Fruit fly (Drosophila melanogaster) whole organism: ENCODE results near the gene noi.
A peak's percentile ranks its signal among the peaks of the same experiment; 100 is the strongest.

Source experiments
- CG8478 ChIP-seq: fragments of >200 bp; optimal IDR thresholded peaks from 2 replicates; lab custom pipeline; 2018; ENCODE audit warnings: inconsistent platforms
- Dll ChIP-seq: fragments of >200 bp; optimal IDR thresholded peaks from 2 replicates; lab custom pipeline; 2017
- EcR ChIP-seq, 2 experiments: fragments of >200 bp; optimal IDR thresholded peaks; 2 replicates each; lab custom pipeline; 2017; ENCODE audit warnings: missing biosample characterization in 2 of 2, missing genetic modification characterization in 2 of 2, missing genetic modification reagents in 2 of 2
- pan ChIP-seq: fragments of >200 bp; optimal IDR thresholded peaks from 2 replicates; lab custom pipeline; 2017
- psq ChIP-seq: fragments of >200 bp; optimal IDR thresholded peaks from 2 replicates; lab custom pipeline; 2017
- usp ChIP-seq: fragments of >200 bp; optimal IDR thresholded peaks from 2 replicates; lab custom pipeline; 2017; ENCODE audit warnings: missing biosample characterization, missing genetic modification characterization, mixed read lengths

Gene noi

DNA sequence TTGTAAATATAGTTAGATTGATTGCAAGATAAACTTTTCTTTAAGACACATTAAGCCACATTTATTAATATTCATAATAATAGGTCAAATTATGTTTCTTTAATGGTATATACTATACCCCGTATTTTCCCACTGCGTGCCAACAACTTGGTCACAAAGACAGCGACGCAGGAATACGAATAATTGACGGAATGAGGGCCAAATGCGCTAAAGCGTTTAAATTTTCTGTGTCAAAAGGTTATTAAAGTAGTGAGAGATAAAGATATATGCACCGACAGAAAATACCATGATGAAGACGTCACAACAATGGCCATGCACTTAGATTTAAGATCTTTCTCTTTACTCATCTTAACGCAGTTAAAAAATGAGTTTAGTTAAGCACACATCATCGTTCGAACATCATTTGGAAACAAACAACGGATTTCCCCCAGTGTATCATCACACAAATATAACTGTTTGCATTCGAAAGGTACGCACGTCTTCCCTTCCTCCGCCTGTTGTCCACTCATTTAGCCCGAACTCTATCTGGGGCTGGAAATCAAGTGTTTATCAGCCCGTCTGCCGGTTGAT is 29.2 kb upstream of the noi start:
- TF ChIP-seq psq (lab: Kevin White, UChicago) (no peak), Dll (lab: Kevin White, UChicago) (no peak), usp (GFP tag; lab: Kevin White, UChicago) (no peak), CG8478 (lab: Kevin White, UChicago) (no peak), pan (lab: Kevin White, UChicago) (no peak), EcR (GFP tag; optimal IDR thresholded peaks at IDR 0.05; lab: Kevin White, UChicago) (no peak)

DNA sequence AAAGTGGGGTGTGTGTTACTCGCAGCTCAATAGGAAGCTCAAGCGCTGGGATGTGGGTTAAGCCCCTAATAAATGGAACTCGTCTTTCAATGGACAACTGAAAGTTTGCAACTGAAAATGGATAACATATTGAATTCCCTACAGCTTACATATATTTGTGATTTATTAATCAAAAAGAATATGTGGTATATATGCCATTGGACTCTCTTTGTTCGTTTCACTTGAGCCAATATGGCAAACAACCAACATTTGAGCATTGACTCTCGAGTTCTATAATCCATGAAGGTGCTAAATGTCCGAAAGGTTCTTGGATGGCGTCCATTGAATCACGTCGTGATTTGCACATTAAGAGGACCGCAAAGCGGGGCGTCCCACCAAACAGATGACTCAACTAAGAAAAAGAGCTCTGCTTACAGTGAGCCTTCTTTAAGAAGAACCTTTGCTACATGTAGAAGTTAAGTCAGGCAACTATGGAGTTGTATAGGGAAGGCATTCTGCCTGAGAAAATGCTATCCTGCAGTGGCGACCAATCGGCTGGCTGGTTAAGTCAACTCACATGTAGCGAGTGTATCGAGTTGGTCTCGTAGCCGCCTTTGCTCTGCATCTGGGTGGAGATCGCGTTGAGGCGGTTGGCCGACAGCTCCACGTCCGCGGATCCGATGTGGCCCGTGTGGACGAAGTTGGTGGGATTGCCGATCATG is 26.8 kb upstream of the noi start:
- TF ChIP-seq psq (lab: Kevin White, UChicago): no peak
- TF ChIP-seq EcR (GFP tag; optimal IDR thresholded peaks at IDR 0.05; lab: Kevin White, UChicago): no peak
- TF ChIP-seq CG8478 (lab: Kevin White, UChicago): no peak
- TF ChIP-seq usp (GFP tag; lab: Kevin White, UChicago): no peak

DNA sequence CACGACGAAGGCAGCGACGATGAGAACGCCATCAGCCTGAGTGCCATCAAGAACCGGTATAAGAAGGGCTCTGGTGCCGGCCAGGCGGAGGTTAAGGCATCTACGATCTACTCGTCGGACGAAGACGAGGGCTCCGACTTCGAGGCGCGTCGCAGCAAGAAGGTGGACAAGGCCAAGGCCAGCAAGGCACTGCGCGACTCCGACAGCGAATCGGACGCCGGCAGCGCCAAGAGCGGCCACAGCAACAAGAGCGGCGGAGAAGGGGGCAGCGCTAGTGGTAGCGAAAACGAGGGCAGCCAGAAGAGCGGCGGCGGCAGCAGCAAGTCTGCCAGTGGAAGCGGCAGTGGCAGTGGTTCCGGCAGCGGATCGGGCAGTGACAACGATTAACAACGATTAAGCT is 24.2 kb upstream of the noi start:
- no peak for TF ChIP-seq usp (GFP tag; lab: Kevin White, UChicago)
- TF ChIP-seq Dll (lab: Kevin White, UChicago): no peak
- no peak for TF ChIP-seq CG8478 (lab: Kevin White, UChicago)
- no peak for TF ChIP-seq EcR (GFP tag; optimal IDR thresholded peaks at IDR 0.05; lab: Kevin White, UChicago)
- TF ChIP-seq pan (lab: Kevin White, UChicago): no peak
- TF ChIP-seq psq (lab: Kevin White, UChicago): no peak

DNA sequence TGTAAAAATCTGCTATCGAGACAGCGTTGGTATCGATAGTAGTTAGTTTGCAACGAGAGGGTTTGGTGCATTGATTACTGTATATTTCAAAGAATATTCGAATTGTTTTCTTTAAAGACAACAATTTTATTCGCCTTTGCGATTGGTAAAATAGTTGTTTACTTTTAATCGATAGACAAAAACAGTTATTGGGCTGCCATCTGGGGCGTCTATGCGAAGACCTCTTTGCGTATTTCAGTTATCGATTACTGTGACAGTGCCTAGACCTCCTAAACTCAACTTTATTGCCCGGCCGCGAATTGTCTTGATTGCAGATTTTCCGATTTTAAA is 21.8 kb upstream of the noi start, which contains the start of gene Atu:
Gene Atu, plus strand, starts transcription at position 245 of the 330 bp plus-strand sequence.
- no peak for TF ChIP-seq pan (lab: Kevin White, UChicago)
- TF ChIP-seq Dll (lab: Kevin White, UChicago): no peak
- no peak for TF ChIP-seq psq (lab: Kevin White, UChicago)
- TF ChIP-seq usp (GFP tag; lab: Kevin White, UChicago): no peak
- TF ChIP-seq CG8478 (lab: Kevin White, UChicago): no peak
- TF ChIP-seq EcR (GFP tag; optimal IDR thresholded peaks at IDR 0.05; lab: Kevin White, UChicago): no peak

DNA sequence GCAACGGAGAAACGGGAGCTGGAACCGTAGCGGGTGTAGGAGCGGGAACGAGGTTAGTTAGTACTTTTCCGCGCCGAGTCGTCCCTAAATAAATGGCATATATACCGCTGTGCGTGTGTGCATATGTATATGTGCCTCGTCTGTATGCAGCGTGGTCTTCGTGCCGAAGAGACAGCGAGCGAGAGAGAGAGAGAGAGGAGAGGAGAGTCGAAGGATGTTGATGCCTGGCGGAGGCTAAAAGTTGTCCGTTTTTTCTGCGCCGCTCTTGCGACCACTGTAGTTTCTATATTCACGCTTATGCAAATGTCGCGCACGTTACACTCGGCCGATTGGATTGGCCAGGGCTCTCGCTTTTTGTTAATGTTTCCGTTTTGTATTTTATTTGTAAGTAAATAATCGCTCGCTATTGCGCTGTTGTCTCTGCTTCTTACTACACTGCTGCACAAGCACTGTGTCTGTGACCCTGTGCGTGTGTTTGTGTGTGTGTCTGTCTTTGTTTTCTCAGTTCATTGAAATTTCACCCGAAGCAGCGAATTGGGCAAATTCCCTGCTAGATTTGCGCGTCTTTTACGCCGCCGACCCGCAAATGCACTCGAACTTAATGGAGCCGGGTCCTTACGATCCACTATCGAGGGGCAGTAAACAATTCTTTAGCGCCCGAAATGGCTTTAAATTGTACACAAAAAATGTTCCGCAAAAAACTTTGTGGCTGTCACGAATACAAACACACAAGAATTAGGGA is 21.3 kb upstream of the noi start, which contains the start of gene Rga:
Gene Rga, minus strand, starts transcription at position 741 of the 742 bp plus-strand sequence.
- TF ChIP-seq CG8478 (lab: Kevin White, UChicago) (no peak), Dll (lab: Kevin White, UChicago) (peak; percentile 11), pan (lab: Kevin White, UChicago) (no peak)

DNA sequence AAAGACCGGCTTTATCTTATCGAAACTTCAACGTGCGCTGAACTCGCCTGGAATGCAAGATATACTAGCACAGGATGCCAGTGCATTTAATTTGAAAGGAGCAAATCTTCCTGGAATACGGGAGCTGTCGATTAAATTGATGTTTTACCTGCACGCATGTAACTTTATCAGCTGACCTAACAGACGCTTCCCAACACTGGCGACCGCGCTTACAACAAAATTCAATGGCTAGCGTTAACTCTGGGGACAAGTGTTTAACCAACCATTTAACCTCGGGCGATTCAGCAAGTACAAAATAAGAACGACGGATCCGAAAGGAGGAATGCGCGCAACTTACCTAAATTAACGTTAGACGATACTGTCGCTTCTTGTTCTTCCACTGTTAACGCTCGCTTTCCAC is 20.5 kb upstream of the noi start:
- no peak for TF ChIP-seq pan (lab: Kevin White, UChicago)
- TF ChIP-seq usp (GFP tag; lab: Kevin White, UChicago): no peak

DNA sequence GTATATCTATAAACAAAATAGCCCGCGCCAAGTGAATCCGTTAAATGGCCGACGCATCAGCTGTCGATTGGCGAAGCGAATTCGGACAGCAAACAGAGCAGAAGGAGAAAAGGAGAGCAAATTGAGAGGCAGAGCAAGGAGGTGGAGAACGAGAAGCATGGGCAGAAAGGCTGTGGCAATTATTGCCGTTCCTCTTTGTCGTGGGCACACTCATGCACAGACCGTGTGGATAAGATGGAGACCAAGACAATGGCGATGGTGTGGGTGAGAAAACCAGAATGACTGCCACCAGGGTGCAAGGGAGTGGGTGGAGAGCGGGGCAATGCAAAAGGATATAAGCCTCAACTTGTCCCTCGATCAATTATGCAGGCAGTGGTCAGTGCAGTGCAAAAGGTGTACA is 19.9 kb upstream of the noi start:
- TF ChIP-seq pan (lab: Kevin White, UChicago): no peak
- no peak for TF ChIP-seq EcR (GFP tag; optimal IDR thresholded peaks at IDR 0.05; lab: Kevin White, UChicago)
- no peak for TF ChIP-seq Dll (lab: Kevin White, UChicago)
- TF ChIP-seq usp (GFP tag; lab: Kevin White, UChicago): no peak
- no peak for TF ChIP-seq CG8478 (lab: Kevin White, UChicago)
- TF ChIP-seq psq (lab: Kevin White, UChicago): no peak

DNA sequence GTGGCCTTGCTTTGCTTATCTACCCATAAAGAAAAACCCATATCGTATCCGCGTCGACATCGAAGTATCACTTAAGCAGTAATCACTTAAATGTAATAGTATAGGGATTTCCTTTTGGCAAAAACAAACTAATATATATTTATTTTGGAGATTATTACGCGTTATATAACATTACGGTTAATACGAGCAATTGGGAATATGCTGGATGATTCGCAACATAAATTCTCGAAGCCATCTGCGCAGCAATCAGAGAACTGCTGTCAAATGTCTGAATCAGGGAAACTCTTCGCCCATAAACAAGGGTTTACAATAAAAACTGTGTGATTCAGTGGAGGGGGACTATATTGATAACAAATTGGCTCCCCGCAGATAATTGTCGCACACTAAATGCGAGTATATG is 19.4 kb upstream of the noi start:
- no peak for TF ChIP-seq Dll (lab: Kevin White, UChicago)
- no peak for TF ChIP-seq EcR (GFP tag; optimal IDR thresholded peaks at IDR 0.05; lab: Kevin White, UChicago)
- TF ChIP-seq psq (lab: Kevin White, UChicago): no peak
- no peak for TF ChIP-seq pan (lab: Kevin White, UChicago)
- no peak for TF ChIP-seq CG8478 (lab: Kevin White, UChicago)
- TF ChIP-seq usp (GFP tag; lab: Kevin White, UChicago): no peak

DNA sequence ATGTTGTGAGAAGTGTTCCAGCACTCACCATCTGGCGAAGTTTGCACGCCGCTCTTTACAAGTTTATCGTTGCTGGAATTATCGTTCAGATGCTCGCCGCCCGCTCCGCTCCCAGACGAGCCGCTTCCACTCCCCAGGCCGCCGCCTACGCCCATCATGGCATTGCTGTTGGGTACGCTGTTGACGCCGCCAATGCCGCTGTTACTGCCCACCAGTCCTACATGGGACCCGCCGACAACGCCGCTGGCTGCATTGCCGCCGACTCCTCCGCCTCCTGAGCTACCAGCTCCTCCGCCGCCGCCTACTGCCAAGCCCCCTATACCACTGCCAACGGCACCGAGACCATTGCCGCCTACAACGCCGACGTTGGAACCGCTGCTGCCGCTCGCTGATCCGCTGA is 17.2 kb upstream of the noi start:
- TF ChIP-seq pan (lab: Kevin White, UChicago) (no peak), EcR (GFP tag; optimal IDR thresholded peaks at IDR 0.05; lab: Kevin White, UChicago) (no peak), CG8478 (lab: Kevin White, UChicago) (no peak), psq (lab: Kevin White, UChicago) (no peak), usp (GFP tag; lab: Kevin White, UChicago) (no peak), Dll (lab: Kevin White, UChicago) (no peak)

DNA sequence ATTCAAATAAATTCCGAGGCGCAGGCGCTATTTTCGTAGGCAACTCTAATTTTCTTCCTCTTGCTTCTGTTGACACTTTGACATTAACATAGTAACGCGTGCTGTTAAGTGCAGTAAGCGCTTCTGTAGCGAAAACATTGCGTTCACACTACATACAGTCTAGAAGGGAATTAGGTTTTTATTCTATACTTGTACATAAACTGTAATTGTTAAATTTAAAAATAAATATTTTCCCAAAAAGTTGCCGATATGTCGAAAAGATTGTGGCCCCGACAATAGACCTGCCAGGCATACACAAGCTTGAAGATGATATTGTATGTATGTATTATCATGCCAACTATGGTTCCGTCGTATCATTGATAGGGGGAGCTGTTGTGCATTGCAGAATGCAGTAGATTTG is 15.2 kb upstream of the noi start, which contains the start of gene asl:
Gene asl, minus strand, starts transcription at position 67 of the 400 bp plus-strand sequence.
- TF ChIP-seq pan (lab: Kevin White, UChicago) (no peak), Dll (lab: Kevin White, UChicago) (no peak), CG8478 (lab: Kevin White, UChicago) (no peak), EcR (GFP tag; optimal IDR thresholded peaks at IDR 0.05; lab: Kevin White, UChicago) (no peak), psq (lab: Kevin White, UChicago) (no peak), usp (GFP tag; lab: Kevin White, UChicago) (no peak)

DNA sequence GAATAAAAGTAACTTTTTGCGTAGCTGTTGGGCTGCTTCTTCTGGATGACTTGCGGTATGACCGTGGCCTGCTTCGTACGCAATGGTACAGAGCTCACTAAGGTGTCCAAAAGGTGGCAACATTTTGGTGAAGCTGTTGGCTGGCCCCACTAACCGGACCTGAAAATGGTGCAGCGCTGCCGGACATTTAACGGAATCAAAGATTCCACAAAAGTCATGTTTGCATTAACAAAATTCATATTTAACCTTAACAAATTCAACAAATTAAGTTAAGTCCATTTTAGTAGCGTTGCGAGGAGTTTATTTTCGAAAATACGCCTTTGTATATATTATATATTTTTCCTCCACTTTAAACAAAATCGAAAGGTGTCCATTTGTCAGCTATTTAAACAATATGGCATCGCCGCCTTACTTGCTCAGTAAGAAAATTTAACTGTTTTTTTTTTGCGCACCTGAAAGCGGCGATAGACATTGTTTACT is 9.8 kb upstream of the noi start, which contains the start of the genes kra and SecS:
Gene kra, minus strand, starts transcription at position 93 of the 480 bp plus-strand sequence.
Gene SecS, plus strand, starts transcription at position 390 of the 480 bp plus-strand sequence.
- TF ChIP-seq CG8478 (lab: Kevin White, UChicago): no peak
- TF ChIP-seq pan (lab: Kevin White, UChicago): no peak
- no peak for TF ChIP-seq Dll (lab: Kevin White, UChicago)
- no peak for TF ChIP-seq EcR (GFP tag; optimal IDR thresholded peaks at IDR 0.05; lab: Kevin White, UChicago)
- no peak for TF ChIP-seq psq (lab: Kevin White, UChicago)
- no peak for TF ChIP-seq usp (GFP tag; lab: Kevin White, UChicago)
